Worm (Caenorhabditis elegans) whole organism, mixed stage, embryonic: ENCODE measurements around the gene helq-1.
A peak's percentile ranks its signal among the peaks of the same experiment; 100 is the strongest.

Experiments
- M03D4.4 ChIP-seq: sonication (generic microtip); optimal IDR thresholded peaks from 2 replicates; lab custom pipeline; 2017; ENCODE audit warnings: mild to moderate bottlenecking, missing genetic modification characterization, missing compliant biosample characterization
- bed-3 ChIP-seq: fragments of 200-800 bp; sonication (Bioruptor generic); optimal IDR thresholded peaks from 3 replicates; lab custom pipeline; 2018; ENCODE audit warnings: mild to moderate bottlenecking, missing genetic modification characterization, moderate library complexity, missing compliant biosample characterization
- blmp-1 ChIP-seq: fragments of 150-350 bp; optimal IDR thresholded peaks from 2 replicates; lab custom pipeline; 2014; ENCODE audit warnings: missing biosample characterization, missing genetic modification characterization
- ceh-39 ChIP-seq: fragments of 150-350 bp; optimal IDR thresholded peaks from 2 replicates; lab custom pipeline; 2014; ENCODE audit warnings: missing biosample characterization, missing genetic modification characterization
- ceh-83 ChIP-seq: fragments of 200-800 bp; sonication (Bioruptor generic); optimal IDR thresholded peaks from 2 replicates; lab custom pipeline; 2018; ENCODE audit warnings: mild to moderate bottlenecking, missing genetic modification characterization, missing compliant biosample characterization
- ces-1 ChIP-seq: fragments of 150-350 bp; optimal IDR thresholded peaks from 2 replicates; lab custom pipeline; 2014; ENCODE audit warnings: missing biosample characterization, missing genetic modification reagents, missing genetic modification characterization
- cnd-1 ChIP-seq: fragments of 200-800 bp; sonication (Bioruptor generic); optimal IDR thresholded peaks from 2 replicates; lab custom pipeline; 2018; ENCODE audit warnings: mild to moderate bottlenecking, missing genetic modification characterization, missing compliant biosample characterization
- drap-1 ChIP-seq: fragments of 200-800 bp; sonication (Bioruptor generic); optimal IDR thresholded peaks from 3 replicates; lab custom pipeline; 2018; ENCODE audit warnings: mild to moderate bottlenecking, missing genetic modification characterization, missing compliant biosample characterization
- elt-1 ChIP-seq: sonication (generic microtip); optimal IDR thresholded peaks from 2 replicates; lab custom pipeline; 2017; ENCODE audit warnings: missing genetic modification characterization, mild to moderate bottlenecking, missing compliant biosample characterization, antibody characterized with exemption, moderate library complexity, borderline replicate concordance; ENCODE audit not compliant: insufficient read depth
- elt-3 ChIP-seq: fragments of 150-350 bp; optimal IDR thresholded peaks from 2 replicates; lab custom pipeline; 2014; ENCODE audit warnings: missing biosample characterization, missing genetic modification characterization
- flh-1 ChIP-seq: fragments of 200-800 bp; sonication (Bioruptor generic); optimal IDR thresholded peaks from 2 replicates; lab custom pipeline; 2018; ENCODE audit warnings: mild to moderate bottlenecking, missing genetic modification characterization, moderate library complexity, missing compliant biosample characterization
- ham-2 ChIP-seq: fragments of 200-800 bp; sonication (Bioruptor generic); optimal IDR thresholded peaks from 2 replicates; lab custom pipeline; 2018; ENCODE audit warnings: mild to moderate bottlenecking, missing genetic modification characterization, missing compliant biosample characterization
- hlh-1 ChIP-seq: fragments of 150-350 bp; optimal IDR thresholded peaks from 2 replicates; lab custom pipeline; 2014; ENCODE audit warnings: missing biosample characterization, missing genetic modification reagents, missing genetic modification characterization
- lin-13 ChIP-seq: fragments of 150-350 bp; optimal IDR thresholded peaks from 2 replicates; lab custom pipeline; 2014; ENCODE audit warnings: missing biosample characterization, missing genetic modification characterization
- lin-32 ChIP-seq: fragments of 200-800 bp; sonication (Bioruptor generic); optimal IDR thresholded peaks from 2 replicates; lab custom pipeline; 2018; ENCODE audit warnings: mild to moderate bottlenecking, missing genetic modification characterization, missing compliant biosample characterization
- mab-5 ChIP-seq: fragments of 150-350 bp; optimal IDR thresholded peaks from 2 replicates; lab custom pipeline; 2014; ENCODE audit warnings: missing biosample characterization, missing genetic modification characterization
- mep-1 ChIP-seq: fragments of 150-350 bp; optimal IDR thresholded peaks from 2 replicates; lab custom pipeline; 2017; ENCODE audit warnings: missing biosample characterization, missing genetic modification reagents, missing genetic modification characterization, inconsistent platforms
- mls-2 ChIP-seq: sonication (generic microtip); optimal IDR thresholded peaks from 2 replicates; lab custom pipeline; 2016; ENCODE audit warnings: mild to moderate bottlenecking, missing genetic modification characterization, moderate library complexity, missing compliant biosample characterization
- nhr-12 ChIP-seq: fragments of 150-350 bp; optimal IDR thresholded peaks from 2 replicates; lab custom pipeline; 2014; ENCODE audit warnings: missing biosample characterization, missing genetic modification characterization
- nhr-2 ChIP-seq: fragments of 150-350 bp; optimal IDR thresholded peaks from 2 replicates; lab custom pipeline; 2014; ENCODE audit warnings: missing biosample characterization, missing genetic modification characterization
- nhr-237 ChIP-seq: fragments of 150-350 bp; optimal IDR thresholded peaks from 2 replicates; lab custom pipeline; 2014; ENCODE audit warnings: missing biosample characterization, missing genetic modification characterization
- nhr-76 ChIP-seq: sonication (generic microtip); optimal IDR thresholded peaks from 2 replicates; lab custom pipeline; 2017; ENCODE audit warnings: missing biosample characterization, missing genetic modification characterization
- pha-4 ChIP-seq: fragments of 150-350 bp; optimal IDR thresholded peaks from 2 replicates; lab custom pipeline; 2018; ENCODE audit warnings: missing biosample characterization, missing genetic modification reagents, missing genetic modification characterization
- sem-2 ChIP-seq: fragments of 200-800 bp; sonication (Bioruptor generic); optimal IDR thresholded peaks from 2 replicates; lab custom pipeline; 2018; ENCODE audit warnings: mild to moderate bottlenecking, missing genetic modification characterization, missing compliant biosample characterization
- snpc-4 ChIP-seq: fragments of 150-350 bp; optimal IDR thresholded peaks from 2 replicates; lab custom pipeline; 2014; ENCODE audit warnings: missing biosample characterization, missing genetic modification characterization
- sptf-1 ChIP-seq: sonication (generic microtip); optimal IDR thresholded peaks from 2 replicates; lab custom pipeline; 2017; ENCODE audit warnings: mild to moderate bottlenecking, missing genetic modification characterization, moderate library complexity, missing compliant biosample characterization
- unc-120 ChIP-seq: sonication (generic microtip); optimal IDR thresholded peaks from 2 replicates; lab custom pipeline; 2017; ENCODE audit warnings: missing genetic modification characterization, missing compliant biosample characterization; ENCODE audit not compliant: poor library complexity, severe bottlenecking
- unc-39 ChIP-seq: fragments of 150-350 bp; optimal IDR thresholded peaks from 2 replicates; lab custom pipeline; 2014; ENCODE audit warnings: missing biosample characterization, missing genetic modification characterization
- zip-8 ChIP-seq: fragments of 150-350 bp; optimal IDR thresholded peaks from 2 replicates; lab custom pipeline; 2014; ENCODE audit warnings: missing biosample characterization, missing genetic modification characterization
- ztf-11 ChIP-seq: fragments of 150-350 bp; optimal IDR thresholded peaks from 2 replicates; lab custom pipeline; 2014; ENCODE audit warnings: missing biosample characterization, missing genetic modification characterization

Gene helq-1

DNA sequence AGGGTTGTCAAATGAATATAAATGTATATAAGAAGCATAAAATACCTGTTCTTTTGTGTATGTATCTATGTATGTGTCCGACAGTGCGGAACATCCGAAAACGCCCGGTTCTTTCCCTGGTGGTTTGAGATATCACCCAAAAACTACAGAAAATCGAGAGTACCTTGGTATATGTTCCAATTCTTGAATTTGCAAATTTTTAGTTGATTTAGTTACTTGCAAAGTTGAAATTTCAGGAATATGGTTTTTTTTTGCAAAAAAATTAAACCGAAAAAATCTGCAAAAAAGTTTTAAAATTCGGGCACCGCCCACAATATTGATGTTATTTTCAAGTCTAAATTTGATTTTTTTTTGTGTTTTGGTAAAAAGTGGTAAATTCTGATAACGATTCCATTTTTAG lies 30.6 kb upstream of the helq-1 start, which contains the start of gene T19C3.2:
T19C3.2 (minus strand) TSS at position 101 of the 400 bp plus-strand sequence.
- TF ChIP-seq M03D4.4 (no peak), ztf-11 (tag; lab: Kevin White, UChicago) (no peak), cnd-1 (tag; lab: Kevin White, UChicago) (no peak), lin-32 (GFP tag; lab: Kevin White, UChicago) (no peak), unc-120 (tag; lab: Kevin White, UChicago) (no peak), elt-3 (tag; lab: Kevin White, UChicago) (no peak), blmp-1 (tag; lab: Kevin White, UChicago) (no peak), lin-13 (no peak), ces-1 (no peak), sptf-1 (tag; lab: Kevin White, UChicago) (no peak), pha-4 (no peak), snpc-4 (tag; lab: Kevin White, UChicago) (no peak), flh-1 (GFP tag; lab: Kevin White, UChicago) (no peak), mep-1 (no peak), ceh-39 (tag; lab: Kevin White, UChicago) (no peak), mab-5 (tag; lab: Kevin White, UChicago) (no peak), hlh-1 (tag; lab: Kevin White, UChicago) (no peak), sem-2 (GFP tag; lab: Kevin White, UChicago) (no peak)

- TF ChIP-seq mls-2 (no peak), pha-4 (no peak), blmp-1 (tag; lab: Kevin White, UChicago) (no peak), snpc-4 (tag; lab: Kevin White, UChicago) (no peak), zip-8 (tag; lab: Kevin White, UChicago) (no peak), M03D4.4 (no peak), flh-1 (GFP tag; lab: Kevin White, UChicago) (no peak), nhr-2 (tag; lab: Kevin White, UChicago) (no peak)
Measured at ce11 chrIII:614447-614846, 27.5 kb upstream of the helq-1 start, which contains the start of gene T19C3.3. T19C3.3 (minus strand) TSS chrIII:614547.

ce11 chrIII:612759-613158 lies 25.9 kb upstream of the helq-1 start:
- no peak for TF ChIP-seq ham-2 (GFP tag; lab: Kevin White, UChicago)
- peak; percentile 53 for TF ChIP-seq ces-1
- TF ChIP-seq lin-13, result no peak

DNA sequence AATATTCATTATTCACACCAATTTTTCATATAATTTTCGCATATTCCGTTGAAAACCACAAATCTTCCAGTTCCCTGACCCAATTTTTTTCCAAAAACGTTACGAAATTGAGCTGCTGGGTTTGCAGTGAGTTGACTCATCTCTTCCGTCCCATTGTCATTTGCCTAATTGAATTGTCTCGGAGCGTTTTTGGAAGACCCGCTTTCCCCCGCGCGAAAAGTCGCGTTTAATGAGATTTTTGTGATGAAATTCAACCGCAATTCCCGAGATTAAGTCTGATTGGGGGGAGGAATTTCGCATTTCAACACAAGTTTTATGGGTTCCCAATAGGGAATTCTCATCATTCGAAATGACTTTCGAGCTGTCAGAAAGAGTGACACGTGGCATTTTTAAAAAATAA lies 25.0 kb upstream of the helq-1 start:
- TF ChIP-seq ces-1, result peak; percentile 96
- TF ChIP-seq elt-3 (tag; lab: Kevin White, UChicago), result no peak

DNA sequence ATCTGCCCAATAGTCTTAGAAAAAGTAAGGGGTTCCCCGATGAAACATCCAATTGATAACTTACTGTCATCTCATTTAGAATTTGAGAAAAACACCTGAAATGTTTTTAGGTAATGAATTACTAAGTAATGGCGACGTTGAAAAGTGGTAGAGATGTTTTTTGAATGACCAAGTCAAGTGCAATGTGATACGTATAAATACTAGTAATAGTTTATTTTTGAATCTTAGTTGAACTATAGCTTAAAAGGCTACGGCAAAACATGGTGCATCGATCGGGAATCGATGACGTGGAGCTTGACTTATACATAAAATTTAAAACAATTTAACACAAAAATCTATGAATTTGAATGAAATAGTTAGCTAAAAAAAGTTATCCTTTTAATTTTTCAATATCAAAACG lies 22.6 kb upstream of the helq-1 start, which contains the start of gene best-17:
best-17 (minus strand) TSS at position 101 of the 400 bp plus-strand sequence.
- TF ChIP-seq bed-3 (no peak), ceh-83 (GFP tag; lab: Kevin White, UChicago) (no peak), unc-39 (tag; lab: Kevin White, UChicago) (no peak), mls-2 (no peak), blmp-1 (tag; lab: Kevin White, UChicago) (no peak), lin-13 (no peak), unc-120 (tag; lab: Kevin White, UChicago) (no peak), nhr-237 (tag; lab: Kevin White, UChicago) (no peak), ceh-39 (tag; lab: Kevin White, UChicago) (no peak), mep-1 (no peak), drap-1 (GFP tag; lab: Kevin White, UChicago) (no peak), nhr-2 (tag; lab: Kevin White, UChicago) (no peak), nhr-12 (tag; lab: Kevin White, UChicago) (no peak), flh-1 (GFP tag; lab: Kevin White, UChicago) (no peak), nhr-76 (no peak), elt-1 (tag; lab: Kevin White, UChicago) (no peak), sptf-1 (tag; lab: Kevin White, UChicago) (no peak)
